Worm (Caenorhabditis elegans) whole organism, young adult: Measurements from ENCODE around the gene vhp-1.
"Not testable (repeated sequence)": the region's sequence is repeated elsewhere in the genome, so short reads cannot be mapped to it uniquely, and the experiment has no call there.

Source experiments
- C06A6.2 ChIP-seq: fragments of 200-800 bp; sonication (Bioruptor generic); conservative IDR thresholded peaks from 2 replicates; pipeline ENCODE4 v1.3.6; 2022; ENCODE audit warnings: missing genetic modification characterization, missing compliant biosample characterization
- C17E4.6 ChIP-seq: fragments of 200-800 bp; sonication (Bioruptor generic); IDR thresholded peaks from 2 replicates; pipeline ENCODE4 v1.3.6; 2022; ENCODE audit warnings: missing genetic modification reagents, missing genetic modification characterization, missing compliant biosample characterization
- D2030.7 ChIP-seq: fragments of 200-800 bp; sonication (Bioruptor generic); IDR thresholded peaks from 2 replicates; pipeline ENCODE4 v1.3.6; 2022; ENCODE audit warnings: missing genetic modification reagents, missing genetic modification characterization, missing compliant biosample characterization
- F33H1.4 ChIP-seq: fragments of 200-800 bp; sonication (Bioruptor generic); IDR thresholded peaks from 2 replicates; pipeline ENCODE4 v1.3.6; 2022; ENCODE audit warnings: missing genetic modification reagents, missing genetic modification characterization, missing compliant biosample characterization
- F52B5.7 ChIP-seq: sonication (generic microtip); optimal IDR thresholded peaks from 2 replicates; lab custom pipeline; 2016; ENCODE audit warnings: mild to moderate bottlenecking, missing genetic modification characterization, missing compliant biosample characterization
- F57C9.4 ChIP-seq: sonication (generic microtip); optimal IDR thresholded peaks from 2 replicates; lab custom pipeline; 2017; ENCODE audit warnings: mild to moderate bottlenecking, missing genetic modification characterization, missing compliant biosample characterization
- K11D2.4 ChIP-seq: fragments of 200-800 bp; sonication (Bioruptor generic); IDR thresholded peaks from 2 replicates; pipeline ENCODE4 v1.3.6; 2022; ENCODE audit warnings: missing genetic modification reagents, missing genetic modification characterization, missing compliant biosample characterization
- T07F8.4 ChIP-seq: sonication (generic microtip); optimal IDR thresholded peaks from 2 replicates; lab custom pipeline; 2016; ENCODE audit warnings: mild to moderate bottlenecking, missing genetic modification characterization, moderate library complexity, missing compliant biosample characterization
- Y53F4B.3 ChIP-seq: fragments of 200-800 bp; sonication (Bioruptor generic); IDR thresholded peaks from 2 replicates; pipeline ENCODE4 v1.3.6; 2022; ENCODE audit warnings: missing genetic modification reagents, missing genetic modification characterization, missing compliant biosample characterization
- Y53G8AR.9 ChIP-seq: fragments of 200-800 bp; sonication (Bioruptor generic); conservative IDR thresholded peaks from 2 replicates; pipeline ENCODE4 v1.3.6; 2022; ENCODE audit warnings: missing genetic modification reagents, missing genetic modification characterization, missing compliant biosample characterization
- Y56A3A.18 ChIP-seq: fragments of 200-800 bp; sonication (Bioruptor generic); IDR thresholded peaks from 2 replicates; pipeline ENCODE4 v1.3.6; 2022; ENCODE audit warnings: missing genetic modification reagents, missing genetic modification characterization, missing compliant biosample characterization
- Y67H2A.10 ChIP-seq: fragments of 200-800 bp; sonication (Bioruptor generic); conservative IDR thresholded peaks from 2 replicates; pipeline ENCODE4 v1.3.6; 2022; ENCODE audit warnings: missing genetic modification reagents, missing genetic modification characterization, missing compliant biosample characterization
- Y95B8A.8 ChIP-seq: fragments of 200-800 bp; sonication (Bioruptor generic); IDR thresholded peaks from 2 replicates; pipeline ENCODE4 v1.3.6; 2022; ENCODE audit warnings: missing genetic modification reagents, missing genetic modification characterization, missing compliant biosample characterization
- attf-3 ChIP-seq: fragments of 200-800 bp; sonication (Bioruptor generic); conservative IDR thresholded peaks from 2 replicates; pipeline ENCODE4 v1.3.6; 2022; ENCODE audit warnings: missing genetic modification reagents, missing genetic modification characterization, missing compliant biosample characterization
- cebp-1 ChIP-seq, 2 experiments: fragments of 200-800 bp in 1 of 2; sonication (Bioruptor generic) in 1 of 2; sonication (generic microtip) in 1 of 2; IDR thresholded peaks in 1 of 2; optimal IDR thresholded peaks in 1 of 2; 2 replicates each; pipeline versions ENCODE4 v1.3.6 to Lab custom; 2017 to 2022; ENCODE audit warnings: missing compliant biosample characterization in 2 of 2, missing genetic modification characterization in 2 of 2, mild to moderate bottlenecking in 1 of 2, missing genetic modification reagents in 1 of 2, moderate library complexity in 1 of 2
- ceh-100 ChIP-seq: fragments of 200-800 bp; sonication (Bioruptor generic); IDR thresholded peaks from 2 replicates; pipeline ENCODE4 v1.3.6; 2022; ENCODE audit warnings: missing genetic modification reagents, missing genetic modification characterization, missing compliant biosample characterization
- dox-1 ChIP-seq: fragments of 200-800 bp; sonication (Bioruptor generic); IDR thresholded peaks from 2 replicates; pipeline ENCODE4 v1.3.6; 2022; ENCODE audit warnings: missing genetic modification reagents, missing genetic modification characterization, missing compliant biosample characterization
- egl-44 ChIP-seq: fragments of 200-800 bp; sonication (Bioruptor generic); IDR thresholded peaks from 2 replicates; pipeline ENCODE4 v1.3.6; 2022; ENCODE audit warnings: missing genetic modification reagents, missing genetic modification characterization, missing compliant biosample characterization
- egrh-3 ChIP-seq: fragments of 200-800 bp; sonication (Bioruptor generic); IDR thresholded peaks from 2 replicates; pipeline ENCODE4 v1.3.6; 2022; ENCODE audit warnings: missing genetic modification reagents, missing genetic modification characterization, missing compliant biosample characterization
- ekl-4 ChIP-seq: fragments of 200-800 bp; sonication (Bioruptor generic); IDR thresholded peaks from 2 replicates; pipeline ENCODE4 v1.3.6; 2022; ENCODE audit warnings: missing genetic modification reagents, missing genetic modification characterization, missing compliant biosample characterization
- hlh-26 ChIP-seq: fragments of 200-800 bp; sonication (Bioruptor generic); conservative IDR thresholded peaks from 2 replicates; pipeline ENCODE4 v1.3.6; 2022; ENCODE audit warnings: missing genetic modification reagents, missing genetic modification characterization, missing compliant biosample characterization
- hmg-1.2 ChIP-seq: fragments of 200-800 bp; sonication (Bioruptor generic); IDR thresholded peaks from 2 replicates; pipeline ENCODE4 v1.3.6; 2022; ENCODE audit warnings: missing genetic modification reagents, missing genetic modification characterization, missing compliant biosample characterization
- hmg-20 ChIP-seq: fragments of 200-800 bp; sonication (Bioruptor generic); IDR thresholded peaks from 2 replicates; pipeline ENCODE4 v1.3.6; 2022; ENCODE audit warnings: missing genetic modification reagents, missing genetic modification characterization, missing compliant biosample characterization
- hsf-1 ChIP-seq: fragments of 200-800 bp; sonication (Bioruptor generic); IDR thresholded peaks from 2 replicates; pipeline ENCODE4 v1.3.6; 2022; ENCODE audit warnings: missing genetic modification reagents, missing genetic modification characterization, missing compliant biosample characterization
- lin-26 ChIP-seq: fragments of 200-800 bp; sonication (Bioruptor generic); IDR thresholded peaks from 2 replicates; pipeline ENCODE4 v1.3.6; 2022; ENCODE audit warnings: missing genetic modification reagents, missing genetic modification characterization, missing compliant biosample characterization
- lin-35 ChIP-seq, 3 experiments: fragments of 150-350 bp in 2 of 3; sonication (generic microtip) in 1 of 3; optimal IDR thresholded peaks; 2 replicates each; lab custom pipeline; 2014 to 2018; ENCODE audit warnings: missing biosample characterization in 3 of 3, missing genetic modification characterization in 3 of 3, missing genetic modification reagents in 3 of 3
- lsl-1 ChIP-seq: fragments of 200-800 bp; sonication (Bioruptor generic); optimal IDR thresholded peaks from 2 replicates; lab custom pipeline; 2018; ENCODE audit warnings: mild to moderate bottlenecking, missing genetic modification characterization, moderate library complexity, missing compliant biosample characterization
- madf-10 ChIP-seq: sonication (generic microtip); optimal IDR thresholded peaks from 2 replicates; lab custom pipeline; 2016; ENCODE audit warnings: mild to moderate bottlenecking, missing genetic modification characterization, missing compliant biosample characterization
- madf-3 ChIP-seq: fragments of 200-800 bp; sonication (Bioruptor generic); IDR thresholded peaks from 2 replicates; pipeline ENCODE4 v1.3.6; 2022; ENCODE audit warnings: missing genetic modification reagents, missing genetic modification characterization, missing compliant biosample characterization
- madf-6 ChIP-seq: fragments of 200-800 bp; sonication (Bioruptor generic); IDR thresholded peaks from 2 replicates; pipeline ENCODE4 v1.3.6; 2022; ENCODE audit warnings: missing genetic modification reagents, missing genetic modification characterization, missing compliant biosample characterization
- madf-8 ChIP-seq: fragments of 200-800 bp; sonication (Bioruptor generic); conservative IDR thresholded peaks from 2 replicates; pipeline ENCODE4 v1.3.6; 2022; ENCODE audit warnings: missing genetic modification reagents, missing genetic modification characterization, missing compliant biosample characterization
- mcd-1 ChIP-seq: fragments of 200-800 bp; sonication (Bioruptor generic); IDR thresholded peaks from 2 replicates; pipeline ENCODE4 v1.3.6; 2022; ENCODE audit warnings: missing genetic modification reagents, missing genetic modification characterization, missing compliant biosample characterization
- nfyb-1 ChIP-seq: fragments of 200-800 bp; sonication (Bioruptor generic); IDR thresholded peaks from 2 replicates; pipeline ENCODE4 v1.3.6; 2022; ENCODE audit warnings: missing genetic modification reagents, missing genetic modification characterization, missing compliant biosample characterization
- nhr-80 ChIP-seq: sonication (generic microtip); optimal IDR thresholded peaks from 2 replicates; lab custom pipeline; 2016; ENCODE audit warnings: missing genetic modification characterization, missing compliant biosample characterization
- pbrm-1 ChIP-seq: fragments of 200-800 bp; sonication (Bioruptor generic); IDR thresholded peaks from 2 replicates; pipeline ENCODE4 v1.3.6; 2022; ENCODE audit warnings: missing genetic modification reagents, missing genetic modification characterization, missing compliant biosample characterization
- rpc-1 ChIP-seq, 2 experiments: fragments of 150-350 bp in 1 of 2; sonication (generic microtip) in 1 of 2; optimal IDR thresholded peaks; 2 replicates each; lab custom pipeline; 2014 to 2018; ENCODE audit warnings: missing biosample characterization in 1 of 2, missing genetic modification characterization in 1 of 2, missing genetic modification reagents in 1 of 2, missing genotype in 1 of 2
- sea-2 ChIP-seq: fragments of 200-800 bp; sonication (Bioruptor generic); IDR thresholded peaks from 2 replicates; pipeline ENCODE4 v1.3.6; 2022; ENCODE audit warnings: missing genetic modification characterization, missing compliant biosample characterization
- snpc-3.4 ChIP-seq: sonication (generic microtip); optimal IDR thresholded peaks from 2 replicates; lab custom pipeline; 2017; ENCODE audit warnings: missing genetic modification characterization, mild to moderate bottlenecking, missing compliant biosample characterization, antibody characterized with exemption, moderate library complexity, missing genotype, missing genetic modification reagents
- snpc-4 ChIP-seq, 5 experiments: fragments of 150-350 bp in 1 of 5; sonication (generic microtip) in 4 of 5; optimal IDR thresholded peaks; 2 replicates each; lab custom pipeline; 2014 to 2018; ENCODE audit warnings: missing genetic modification characterization in 5 of 5, missing biosample characterization in 3 of 5, antibody characterized with exemption in 2 of 5, mild to moderate bottlenecking in 2 of 5, missing compliant biosample characterization in 2 of 5, missing genotype in 2 of 5, moderate library complexity in 2 of 5, missing genetic modification reagents in 1 of 5
- somi-1 ChIP-seq: fragments of 200-800 bp; sonication (Bioruptor generic); optimal IDR thresholded peaks from 2 replicates; lab custom pipeline; 2018; ENCODE audit warnings: mild to moderate bottlenecking, missing genetic modification characterization, missing compliant biosample characterization
- tbp1 ChIP-seq: fragments of 200-800 bp; sonication (Bioruptor generic); optimal IDR thresholded peaks from 2 replicates; lab custom pipeline; 2018; ENCODE audit warnings: mild to moderate bottlenecking, missing genetic modification characterization, missing compliant biosample characterization
- ztf-26 ChIP-seq: sonication (generic microtip); optimal IDR thresholded peaks from 2 replicates; lab custom pipeline; 2017; ENCODE audit warnings: missing genetic modification characterization, missing compliant biosample characterization
- ztf-28 ChIP-seq: fragments of 200-800 bp; sonication (Bioruptor generic); IDR thresholded peaks from 2 replicates; pipeline ENCODE4 v1.3.6; 2022; ENCODE audit warnings: missing genetic modification reagents, missing genetic modification characterization, missing compliant biosample characterization

Gene vhp-1

DNA sequence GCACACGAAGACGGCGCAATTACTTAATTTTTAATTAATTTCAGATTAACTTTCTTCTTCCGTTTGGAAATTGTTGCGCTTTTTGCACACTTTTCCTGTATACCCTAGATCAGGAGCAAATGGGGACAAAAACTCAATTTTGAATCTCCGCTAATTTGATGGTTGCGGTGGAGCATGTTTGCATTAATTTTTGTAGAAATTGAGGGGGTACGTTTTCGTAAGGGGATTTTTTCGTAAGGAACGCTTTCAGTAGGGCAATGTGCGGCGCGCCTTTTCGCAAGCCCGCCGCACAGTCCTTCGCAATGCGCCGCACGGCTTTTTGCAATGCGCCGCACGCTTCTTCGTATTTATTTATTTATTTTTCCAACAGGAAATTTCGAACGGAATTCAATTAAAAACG is 23.3 kb downstream of the vhp-1 start (continued):
- TF ChIP-seq ztf-28 (GFP tag; lab: Robert Waterston, UW) (peak; percentile 92), F33H1.4 (GFP tag; lab: Robert Waterston, UW) (peak; percentile 70), snpc-4 (tag; optimal IDR thresholded peaks at IDR 0.05; lab: Kevin White, UChicago) (peak in 1 of 4 experiments; percentile 36), tbp1 (GFP tag; lab: Kevin White, UChicago) (peak; percentile 16), madf-3 (GFP tag; lab: Robert Waterston, UW) (0 out of 2 replicates have a peak, but pooled peaks have one; percentile 70), sea-2 (GFP tag; lab: Robert Waterston, UW) (0 out of 2 replicates have a peak, but pooled peaks have one; percentile 50), attf-3 (GFP tag; lab: Robert Waterston, UW) (peak; percentile 74), Y53G8AR.9 (peak; percentile 77; the same call in 1 of the 2 replicates), C17E4.6 (peak; percentile 85), madf-8 (GFP tag; lab: Robert Waterston, UW) (peak; percentile 58), Y67H2A.10 (peak; percentile 63; the same call in 1 of the 2 replicates), hmg-20 (GFP tag; lab: Robert Waterston, UW) (peak; percentile 66), lin-26 (peak; percentile 78), lsl-1 (GFP tag; lab: Kevin White, UChicago) (peak; percentile 63), mcd-1 (peak; percentile 99), egl-44 (peak; percentile 74)
- not testable (repeated sequence) for TF ChIP-seq snpc-4 (GFP tag; optimal IDR thresholded peaks at IDR 0.05; lab: Kevin White, UChicago)

DNA sequence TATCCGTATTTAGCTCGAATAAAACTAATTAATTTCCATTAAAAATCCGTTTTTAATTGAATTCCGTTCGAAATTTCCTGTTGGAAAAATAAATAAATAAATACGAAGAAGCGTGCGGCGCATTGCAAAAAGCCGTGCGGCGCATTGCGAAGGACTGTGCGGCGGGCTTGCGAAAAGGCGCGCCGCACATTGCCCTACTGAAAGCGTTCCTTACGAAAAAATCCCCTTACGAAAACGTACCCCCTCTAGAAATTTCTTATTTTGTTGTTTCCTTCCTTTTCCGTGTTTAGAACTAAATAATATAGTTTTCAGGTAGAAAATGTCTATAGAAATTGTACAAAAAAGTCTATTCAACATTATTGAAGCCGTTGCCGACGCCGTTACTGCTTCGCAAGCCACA is 27.3 kb downstream of the vhp-1 start, which contains the start of gene F09E5.8:
F09E5.8 (plus strand) TSS at position 313 of the 400 bp plus-strand sequence.
- TF ChIP-seq egrh-3 (GFP tag; lab: Robert Waterston, UW) (peak; percentile 42), K11D2.4 (peak; percentile 12; the same call in 1 of the 2 replicates), C17E4.6 (peak; percentile 62; the same call in 1 of the 2 replicates), mcd-1 (peak; percentile 83), dox-1 (peak; percentile 93), pbrm-1 (peak; percentile 68; the same call in 1 of the 2 replicates), ekl-4 (peak; percentile 52; the same call in 1 of the 2 replicates), Y53G8AR.9 (0 out of 2 replicates have a peak, but pooled peaks have one; percentile 41), F33H1.4 (GFP tag; lab: Robert Waterston, UW) (peak; percentile 19; the same call in 1 of the 2 replicates), cebp-1 (GFP tag; IDR thresholded peaks at IDR 0.05; lab: Robert Waterston, UW) (peak; percentile 24; the same call in 1 of the 2 replicates), ceh-100 (GFP tag; lab: Robert Waterston, UW) (peak; percentile 83), lin-26 (0 out of 2 replicates have a peak, but pooled peaks have one; percentile 35), D2030.7 (GFP tag; lab: Robert Waterston, UW) (peak; percentile 60), madf-6 (GFP tag; lab: Robert Waterston, UW) (peak; percentile 30; the same call in 1 of the 2 replicates), C06A6.2 (peak; percentile 97), nfyb-1 (GFP tag; lab: Robert Waterston, UW) (peak; percentile 72; the same call in 1 of the 2 replicates), hmg-1.2 (GFP tag; lab: Robert Waterston, UW) (peak; percentile 44; the same call in 1 of the 2 replicates)
- not testable (repeated sequence) for TF ChIP-seq cebp-1 (tag; optimal IDR thresholded peaks at IDR 0.05; lab: Kevin White, UChicago)
- TF ChIP-seq, all 124 proteins: peak for 17; not testable (repeated sequence) for 107

DNA sequence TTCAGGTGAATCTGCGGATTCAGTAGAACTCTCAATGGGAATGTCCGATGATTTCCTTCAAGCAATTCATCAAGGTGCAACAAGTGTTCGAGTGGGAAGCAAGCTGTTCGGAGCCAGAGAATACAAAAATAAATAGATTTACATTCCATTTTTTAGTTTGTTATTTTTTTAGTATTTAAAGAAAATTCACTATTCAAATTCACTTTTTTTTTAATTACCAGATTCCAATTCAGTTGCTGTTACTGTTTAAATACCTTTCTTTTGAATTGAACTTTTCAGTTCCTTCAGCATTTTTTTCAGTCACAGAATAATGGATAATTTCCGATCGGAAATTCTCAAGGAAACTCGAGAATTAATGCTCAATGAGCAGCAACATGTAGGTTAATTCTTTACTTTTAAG is 28.7 kb downstream of the vhp-1 start, which contains the start of gene F09E5.7:
F09E5.7 (plus strand) TSS at position 301 of the 400 bp plus-strand sequence.
- TF ChIP-seq F52B5.7 (tag; lab: Kevin White, UChicago) (no peak), madf-8 (GFP tag; lab: Robert Waterston, UW) (no peak), lin-35 (GFP tag; optimal IDR thresholded peaks at IDR 0.05; lab: Kevin White, UChicago) (no peak), ztf-26 (no peak), Y53F4B.3 (GFP tag; lab: Robert Waterston, UW) (no peak), somi-1 (GFP tag; lab: Kevin White, UChicago) (no peak), sea-2 (GFP tag; lab: Robert Waterston, UW) (no peak), hsf-1 (GFP tag; lab: Robert Waterston, UW) (no peak), hlh-26 (GFP tag; lab: Robert Waterston, UW) (no peak), F57C9.4 (tag; lab: Kevin White, UChicago) (no peak), madf-10 (tag; lab: Kevin White, UChicago) (no peak), Y95B8A.8 (GFP tag; lab: Robert Waterston, UW) (no peak), pbrm-1 (no peak), T07F8.4 (tag; lab: Kevin White, UChicago) (no peak), rpc-1 (optimal IDR thresholded peaks at IDR 0.05; lab: Kevin White, UChicago) (no peak), rpc-1 (tag; optimal IDR thresholded peaks at IDR 0.05; lab: Kevin White, UChicago) (no peak), snpc-4 (GFP tag; optimal IDR thresholded peaks at IDR 0.05; lab: Kevin White, UChicago) (no peak), snpc-4 (tag; optimal IDR thresholded peaks at IDR 0.05; lab: Kevin White, UChicago) (no peak), Y56A3A.18 (GFP tag; lab: Robert Waterston, UW) (no peak), snpc-3.4 (no peak), lsl-1 (GFP tag; lab: Kevin White, UChicago) (no peak), nhr-80 (tag; lab: Kevin White, UChicago) (no peak)
- TF ChIP-seq, all 124 proteins: peak for 0
